Fruit fly (Drosophila melanogaster) S2 (cell line): ENCODE data around the gene Crg-1.
A peak's percentile ranks its signal among the peaks of the same experiment; 100 is the strongest.
"Not testable (repeated sequence)": the region's sequence is repeated elsewhere in the genome, so short reads cannot be mapped to it uniquely, and the experiment has no call there.

Experiments used
- CG8478 ChIP-seq: fragments of >200 bp; optimal IDR thresholded peaks from 2 replicates; lab custom pipeline; 2018
- CTCF ChIP-seq, 2 experiments: fragments of >200 bp; optimal IDR thresholded peaks; 2 replicates each; lab custom pipeline; 2018

Gene Crg-1

dm6 chrX:3789284-3789683 lies 3.7 kb upstream of the Crg-1 start:
- no peak for TF ChIP-seq CTCF (optimal IDR thresholded peaks at IDR 0.05; lab: Kevin White, UChicago)
- TF ChIP-seq CG8478 (lab: Kevin White, UChicago), result no peak

DNA sequence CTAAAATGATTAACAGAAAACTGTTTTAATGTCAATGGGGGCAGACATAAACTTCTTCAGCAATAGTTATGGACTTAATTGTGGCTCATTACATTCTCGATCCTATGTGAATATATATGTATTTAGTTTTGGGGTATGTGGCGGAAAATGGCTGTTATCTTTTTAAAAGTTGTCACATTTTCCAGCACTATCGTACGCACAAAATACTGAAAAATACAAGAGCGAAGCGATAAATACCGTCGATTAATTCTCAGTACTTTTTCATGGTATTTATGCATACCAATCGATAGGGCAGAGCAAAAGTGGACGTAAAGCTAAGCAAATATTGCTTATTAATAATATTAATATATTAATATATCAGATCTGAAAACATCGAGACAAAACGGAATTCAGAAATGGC lies 3.3 kb upstream of the Crg-1 start, which contains the start of gene HIP-R:
Gene HIP-R, plus strand, starts transcription at position 201 of the 400 bp plus-strand sequence.
- not testable (repeated sequence) for TF ChIP-seq CG8478 (lab: Kevin White, UChicago); CTCF (optimal IDR thresholded peaks at IDR 0.05; lab: Kevin White, UChicago)

- not testable (repeated sequence) for TF ChIP-seq CTCF (optimal IDR thresholded peaks at IDR 0.05; lab: Kevin White, UChicago); CG8478 (lab: Kevin White, UChicago)
Measured at dm6 chrX:3798919-3799318, 5.9 kb downstream of the Crg-1 start, which contains the start of gene HIP. Gene HIP, plus strand, starts transcription at chrX:3799150.

- not testable (repeated sequence) for TF ChIP-seq CG8478 (lab: Kevin White, UChicago); CTCF (optimal IDR thresholded peaks at IDR 0.05; lab: Kevin White, UChicago)
Measured at dm6 chrX:3802016-3802415, 9.0 kb downstream of the Crg-1 start, which contains the start of gene fd3F. Gene fd3F, plus strand, starts transcription at chrX:3802316.

- no peak for TF ChIP-seq CG8478 (lab: Kevin White, UChicago)
- TF ChIP-seq CTCF (optimal IDR thresholded peaks at IDR 0.05; lab: Kevin White, UChicago), result no peak
Measured at dm6 chrX:3808467-3808866, 15.4 kb downstream of the Crg-1 start.

DNA sequence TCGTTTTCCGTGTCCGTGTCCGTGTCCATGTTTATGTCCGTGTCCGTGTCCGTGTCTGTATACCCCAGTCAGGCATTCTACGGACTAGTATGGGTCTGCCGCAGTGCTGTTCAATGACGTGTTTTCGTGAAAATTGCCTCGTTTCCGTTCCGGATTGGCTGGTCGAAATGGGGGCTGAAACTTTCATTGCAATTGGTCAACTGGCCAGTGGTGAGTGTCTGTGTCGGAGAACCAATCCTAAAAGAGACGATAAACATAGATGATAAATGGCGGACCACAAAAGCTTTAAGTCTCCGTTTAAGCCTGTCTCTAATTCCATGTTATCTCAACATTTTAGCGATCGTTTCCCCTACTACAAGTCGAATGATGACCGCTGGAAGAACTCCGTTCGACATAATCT lies 16.1 kb downstream of the Crg-1 start:
- TF ChIP-seq CTCF (optimal IDR thresholded peaks at IDR 0.05; lab: Kevin White, UChicago) (no peak), CG8478 (lab: Kevin White, UChicago) (no peak)

DNA sequence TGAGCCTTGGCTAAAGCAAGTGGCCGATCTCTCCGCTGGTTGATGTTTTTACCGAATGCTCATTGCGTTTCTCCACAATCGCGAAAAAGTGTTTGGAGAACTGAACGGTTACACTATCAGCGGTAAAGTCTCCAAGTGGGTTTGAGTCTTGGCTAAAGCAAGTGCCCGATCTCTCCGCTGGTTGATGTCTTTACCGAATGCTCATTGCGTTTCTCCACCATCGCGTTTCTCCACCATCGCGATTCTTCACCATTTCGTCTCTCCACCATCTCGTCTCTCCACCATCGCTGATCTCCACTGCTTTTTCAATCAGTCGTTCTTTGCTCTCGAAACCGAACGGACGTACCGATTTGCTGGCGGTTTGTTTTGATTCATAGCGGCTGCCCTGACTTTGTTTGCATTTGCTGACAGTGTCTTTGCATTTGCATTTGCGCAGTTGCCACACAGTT lies 18.3 kb downstream of the Crg-1 start, which contains the start of gene ec:
Gene ec, plus strand, starts transcription at position 359 of the 449 bp plus-strand sequence.
- peak; percentile 79 to 88 for TF ChIP-seq CTCF (optimal IDR thresholded peaks at IDR 0.05; lab: Kevin White, UChicago)
- TF ChIP-seq CG8478 (lab: Kevin White, UChicago), result no peak

dm6 chrX:3815663-3816062 lies 22.6 kb downstream of the Crg-1 start:
- TF ChIP-seq CTCF (optimal IDR thresholded peaks at IDR 0.05; lab: Kevin White, UChicago), result peak; percentile 69 to 82
- no peak for TF ChIP-seq CG8478 (lab: Kevin White, UChicago)

dm6 chrX:3819470-3819869 lies 26.4 kb downstream of the Crg-1 start:
- TF ChIP-seq CTCF (optimal IDR thresholded peaks at IDR 0.05; lab: Kevin White, UChicago) (no peak), CG8478 (lab: Kevin White, UChicago) (no peak)

dm6 chrX:3825069-3825468 lies 32.0 kb downstream of the Crg-1 start:
- no peak for TF ChIP-seq CG8478 (lab: Kevin White, UChicago)
- no peak for TF ChIP-seq CTCF (optimal IDR thresholded peaks at IDR 0.05; lab: Kevin White, UChicago)

dm6 chrX:3827897-3828296 lies 34.9 kb downstream of the Crg-1 start, which contains the start of gene CG2901:
Gene CG2901, plus strand, starts transcription at chrX:3828197.
- TF ChIP-seq CTCF (optimal IDR thresholded peaks at IDR 0.05; lab: Kevin White, UChicago) (no peak), CG8478 (lab: Kevin White, UChicago) (no peak)

DNA sequence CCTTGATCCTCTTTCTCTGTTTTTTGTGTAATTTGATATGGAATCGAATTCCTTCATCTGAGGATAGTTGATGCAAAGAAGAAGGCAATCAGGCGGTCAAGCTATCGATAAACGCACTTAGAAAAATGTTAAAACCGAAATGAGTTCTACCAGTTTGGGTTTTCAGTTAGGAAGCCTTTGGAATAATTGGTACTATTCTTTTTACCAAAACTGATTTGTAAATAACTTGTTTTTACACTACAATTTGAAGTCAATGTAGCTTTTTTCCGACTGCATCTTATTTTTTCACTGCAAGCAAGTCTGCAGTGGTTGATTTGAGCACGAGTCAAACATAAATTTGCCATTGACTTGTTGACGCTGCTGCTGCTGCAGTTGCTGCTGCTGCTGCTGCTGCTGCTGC lies 38.7 kb downstream of the Crg-1 start:
- TF ChIP-seq CTCF (optimal IDR thresholded peaks at IDR 0.05; lab: Kevin White, UChicago) (no peak), CG8478 (lab: Kevin White, UChicago) (no peak)

dm6 chrX:3832226-3832625 lies 39.2 kb downstream of the Crg-1 start:
- TF ChIP-seq CG8478 (lab: Kevin White, UChicago) (no peak), CTCF (optimal IDR thresholded peaks at IDR 0.05; lab: Kevin White, UChicago) (no peak)

dm6 chrX:3833109-3833657 lies 40.2 kb downstream of the Crg-1 start:
- TF ChIP-seq CG8478 (lab: Kevin White, UChicago) (no peak), CTCF (optimal IDR thresholded peaks at IDR 0.05; lab: Kevin White, UChicago) (no peak)

DNA sequence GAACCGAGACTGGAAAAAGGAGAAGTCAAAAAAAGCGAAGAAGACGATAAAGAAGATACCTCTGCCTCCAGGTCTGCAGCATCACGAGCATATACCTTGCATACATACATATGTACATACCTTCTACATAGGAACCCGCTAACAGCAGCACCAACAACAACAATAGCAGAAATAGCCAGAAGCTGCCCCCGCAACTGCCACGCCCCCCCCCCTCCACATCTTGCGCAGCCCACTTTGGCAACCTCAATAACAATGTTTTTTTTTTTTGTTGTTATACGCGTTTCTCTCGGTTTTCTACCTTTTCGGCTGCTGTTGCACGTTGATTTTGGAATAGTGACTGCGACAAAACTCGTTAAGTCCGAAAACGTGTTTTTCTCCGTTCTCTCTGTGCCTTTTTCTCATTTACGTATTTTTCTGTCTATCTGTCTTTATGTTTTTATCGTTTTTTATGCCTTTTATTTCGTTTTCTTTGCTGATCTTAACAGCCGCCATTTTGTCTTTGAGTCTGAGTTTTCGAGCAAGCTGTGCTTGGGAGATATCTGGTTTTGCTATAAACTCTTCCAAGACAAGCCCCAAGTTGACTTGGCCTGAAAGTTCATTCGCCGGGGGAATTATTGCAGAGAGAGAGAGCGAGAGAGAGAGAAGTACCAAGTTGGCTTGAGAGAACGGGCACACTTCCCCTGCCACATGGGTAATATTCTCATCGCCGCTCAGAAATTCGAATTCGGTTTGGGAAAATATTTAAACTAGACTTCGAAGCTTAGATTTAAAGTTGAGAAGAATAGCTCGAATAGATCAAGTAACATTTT lies 42.1 kb downstream of the Crg-1 start:
- TF ChIP-seq CTCF (optimal IDR thresholded peaks at IDR 0.05; lab: Kevin White, UChicago), result no peak
- TF ChIP-seq CG8478 (lab: Kevin White, UChicago), result no peak
